Fruit fly (Drosophila melanogaster): ENCODE results near the gene CG44001.

The CG44001 gene

DNA sequence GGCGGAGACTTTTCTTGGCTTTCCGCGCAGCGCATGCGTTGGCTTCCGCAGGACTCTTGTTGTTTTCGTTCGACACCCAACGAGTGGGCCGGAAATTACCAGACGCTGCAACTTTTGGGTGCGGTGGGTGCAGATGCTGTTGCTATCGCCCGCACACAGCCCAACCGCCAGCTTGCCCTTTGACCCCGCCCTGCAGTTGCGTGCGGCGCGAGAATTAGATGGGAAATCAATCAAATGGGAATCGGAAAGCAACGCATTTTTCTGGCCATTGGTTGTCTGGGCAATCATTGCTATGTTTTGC, 37.7 kb upstream of the CG44001 start:
- TF ChIP-seq CG13204 (GFP tag; optimal IDR thresholded peaks at IDR 0.05) = no peak
- no peak for TF ChIP-seq CG32121 (GFP tag; IDR thresholded peaks at IDR 0.05)
- no peak for TF ChIP-seq Pif1A (GFP tag; optimal IDR thresholded peaks at IDR 0.05)
- no peak for TF ChIP-seq Ets98B (GFP tag; IDR thresholded peaks at IDR 0.05)
- no peak for TF ChIP-seq fd96Ca (GFP tag; IDR thresholded peaks at IDR 0.05)
- TF ChIP-seq gl (tag; optimal IDR thresholded peaks at IDR 0.05) = no peak
- TF ChIP-seq CG10348 (GFP tag; IDR thresholded peaks at IDR 0.05) = no peak
- no peak for TF ChIP-seq CG15710 (tag; optimal IDR thresholded peaks at IDR 0.05)
- no peak for TF ChIP-seq CG34367 (tag; optimal IDR thresholded peaks at IDR 0.05)
- TF ChIP-seq CG12605 (GFP tag; IDR thresholded peaks at IDR 0.05) = no peak
- TF ChIP-seq CG8301 (tag; optimal IDR thresholded peaks at IDR 0.05) = no peak
- no peak for TF ChIP-seq D1 (tag; optimal IDR thresholded peaks at IDR 0.05)
- no peak for TF ChIP-seq Pif1B (GFP tag; optimal IDR thresholded peaks at IDR 0.05)
- TF ChIP-seq rn (GFP tag; IDR thresholded peaks at IDR 0.05) = no peak
- TF ChIP-seq CG4496 (GFP tag; IDR thresholded peaks at IDR 0.05) = no peak
- no peak for TF ChIP-seq CG8159 (tag; optimal IDR thresholded peaks at IDR 0.05)

DNA sequence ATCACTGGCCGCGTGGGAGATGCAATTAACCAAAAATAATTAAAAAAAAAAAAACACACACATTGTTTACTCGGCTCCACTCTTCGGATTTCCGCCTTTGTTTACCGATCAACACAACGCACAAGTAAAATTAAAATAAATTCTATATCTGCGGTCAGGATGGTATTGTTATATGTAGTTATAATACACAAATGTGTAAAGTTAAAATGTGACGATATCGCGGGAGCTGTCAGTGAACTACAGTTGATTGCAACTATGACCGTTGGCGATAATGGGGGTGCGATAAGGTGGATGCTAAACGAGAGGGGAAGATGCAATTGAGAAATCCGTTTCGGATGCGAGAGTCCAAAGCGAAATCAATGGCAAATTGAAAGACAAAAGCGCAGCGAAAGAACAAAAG, 36.7 kb upstream of the CG44001 start:
- TF ChIP-seq Snoo (tag; optimal IDR thresholded peaks at IDR 0.05) = no peak
- no peak for TF ChIP-seq CG15710 (tag; optimal IDR thresholded peaks at IDR 0.05)
- TF ChIP-seq fd96Ca (GFP tag; IDR thresholded peaks at IDR 0.05) = no peak
- peak; percentile 47 for TF ChIP-seq EcR (GFP tag; optimal IDR thresholded peaks at IDR 0.05)

dm6 chr2L:5007256-5007655, 35.8 kb upstream of the CG44001 start:
- TF ChIP-seq fd96Ca (GFP tag; IDR thresholded peaks at IDR 0.05) (no peak), EcR (GFP tag; optimal IDR thresholded peaks at IDR 0.05) (peak; percentile 19), CG17806 (tag; optimal IDR thresholded peaks at IDR 0.05) (no peak), Ets98B (GFP tag; IDR thresholded peaks at IDR 0.05) (peak; percentile 25; the same call in 1 of the 2 replicates), CG12605 (GFP tag; IDR thresholded peaks at IDR 0.05) (no peak), CG15710 (tag; optimal IDR thresholded peaks at IDR 0.05) (no peak), CG8159 (tag; optimal IDR thresholded peaks at IDR 0.05) (peak; percentile 0), gl (tag; optimal IDR thresholded peaks at IDR 0.05) (no peak)

- TF ChIP-seq CG13204 (GFP tag; optimal IDR thresholded peaks at IDR 0.05) = no peak
- peak; percentile 44 for TF ChIP-seq EcR (GFP tag; optimal IDR thresholded peaks at IDR 0.05)
- peak; percentile 34; the same call in 1 of the 3 replicates for TF ChIP-seq CG4496 (GFP tag; IDR thresholded peaks at IDR 0.05)
- no peak for TF ChIP-seq CG15710 (tag; optimal IDR thresholded peaks at IDR 0.05)
- no peak for TF ChIP-seq CG8301 (tag; optimal IDR thresholded peaks at IDR 0.05)
- no peak for TF ChIP-seq Pif1B (GFP tag; optimal IDR thresholded peaks at IDR 0.05)
- no peak for TF ChIP-seq Snoo (tag; optimal IDR thresholded peaks at IDR 0.05)
- TF ChIP-seq fd96Ca (GFP tag; IDR thresholded peaks at IDR 0.05) = no peak
- TF ChIP-seq CG17806 (tag; optimal IDR thresholded peaks at IDR 0.05) = peak; percentile 11
- TF ChIP-seq Pif1A (GFP tag; optimal IDR thresholded peaks at IDR 0.05) = no peak
- TF ChIP-seq CG10348 (GFP tag; IDR thresholded peaks at IDR 0.05) = no peak
- no peak for TF ChIP-seq CG34367 (tag; optimal IDR thresholded peaks at IDR 0.05)
- no peak for TF ChIP-seq CG8159 (tag; optimal IDR thresholded peaks at IDR 0.05)
- no peak for TF ChIP-seq CG32121 (GFP tag; IDR thresholded peaks at IDR 0.05)
- TF ChIP-seq rn (GFP tag; IDR thresholded peaks at IDR 0.05) = no peak
- no peak for TF ChIP-seq D1 (tag; optimal IDR thresholded peaks at IDR 0.05)
- TF ChIP-seq Ets98B (GFP tag; IDR thresholded peaks at IDR 0.05) = no peak
- no peak for TF ChIP-seq gl (tag; optimal IDR thresholded peaks at IDR 0.05)
- no peak for TF ChIP-seq CG14655 (GFP tag; optimal IDR thresholded peaks at IDR 0.05)
- 0 out of 2 replicates have a peak, but pooled peaks have one; percentile 12 for TF ChIP-seq CG12605 (GFP tag; IDR thresholded peaks at IDR 0.05)
- no peak for TF ChIP-seq CG9948 (tag; optimal IDR thresholded peaks at IDR 0.05)
Observed at dm6 chr2L:5009306-5010030, 33.6 kb upstream of the CG44001 start, which contains the start of gene Rtnl1. TSS of gene Rtnl1 (minus strand) at chr2L:5009720.

DNA sequence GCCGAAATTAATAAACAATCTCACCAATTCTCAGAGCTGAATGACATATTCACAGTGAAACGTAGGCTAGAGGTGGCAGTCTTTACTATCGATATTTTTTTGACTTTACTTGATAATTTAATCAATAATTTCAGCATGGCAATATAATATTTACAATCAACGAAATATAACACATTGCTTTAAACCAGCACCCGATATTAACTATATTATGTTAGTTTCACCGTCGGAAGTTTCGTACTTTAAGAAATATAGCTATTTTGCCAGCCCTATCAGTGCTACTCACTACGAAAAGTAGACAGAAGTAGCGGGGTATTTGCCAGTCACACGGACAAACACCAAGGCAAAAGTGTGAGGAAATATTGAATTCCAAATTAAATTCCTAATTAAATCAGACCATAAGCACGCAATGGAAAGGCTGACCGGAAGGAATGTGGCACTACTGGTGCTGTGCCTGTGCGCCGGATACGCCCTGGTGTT, 32.2 kb upstream of the CG44001 start, which contains the start of the genes CG31917, Tfb5 and SelT:
CG31917 (minus strand) TSS at position 51 of the 477 bp plus-strand sequence.
Tfb5 (minus strand) TSS at position 51 of the 477 bp plus-strand sequence.
SelT (plus strand) TSS at position 139 of the 477 bp plus-strand sequence.
- no peak for TF ChIP-seq CG13204 (GFP tag; optimal IDR thresholded peaks at IDR 0.05)
- no peak for TF ChIP-seq Pif1A (GFP tag; optimal IDR thresholded peaks at IDR 0.05)
- TF ChIP-seq Snoo (tag; optimal IDR thresholded peaks at IDR 0.05) = no peak
- no peak for TF ChIP-seq fd96Ca (GFP tag; IDR thresholded peaks at IDR 0.05)
- TF ChIP-seq Ets98B (GFP tag; IDR thresholded peaks at IDR 0.05) = no peak
- peak; percentile 31 for TF ChIP-seq CG8159 (tag; optimal IDR thresholded peaks at IDR 0.05)
- TF ChIP-seq CG17806 (tag; optimal IDR thresholded peaks at IDR 0.05) = peak; percentile 13
- no peak for TF ChIP-seq Pif1B (GFP tag; optimal IDR thresholded peaks at IDR 0.05)
- peak; percentile 43 for TF ChIP-seq CG15710 (tag; optimal IDR thresholded peaks at IDR 0.05)
- no peak for TF ChIP-seq D1 (tag; optimal IDR thresholded peaks at IDR 0.05)
- TF ChIP-seq EcR (GFP tag; optimal IDR thresholded peaks at IDR 0.05) = peak; percentile 29

DNA sequence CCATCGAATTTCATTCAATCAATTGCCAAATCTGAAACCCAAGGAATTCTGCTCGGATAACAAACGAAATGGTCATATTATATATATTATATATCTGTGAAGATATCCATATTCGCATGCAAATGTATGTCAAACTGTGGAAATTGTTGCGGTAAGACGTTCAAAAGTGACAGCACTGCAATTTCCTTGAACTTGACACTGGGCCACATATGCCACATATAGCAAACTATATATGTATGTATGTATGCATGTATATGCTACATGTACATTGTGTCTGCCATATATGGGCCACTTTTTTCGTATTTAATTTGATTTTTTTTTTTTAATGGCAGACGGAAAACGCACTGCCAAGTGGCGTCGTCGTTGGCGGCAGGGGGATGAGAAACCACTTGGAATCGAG, 22.6 kb upstream of the CG44001 start:
- TF ChIP-seq EcR (GFP tag; optimal IDR thresholded peaks at IDR 0.05) (peak; percentile 20), Pif1B (GFP tag; optimal IDR thresholded peaks at IDR 0.05) (no peak), CG4496 (GFP tag; IDR thresholded peaks at IDR 0.05) (no peak), rn (GFP tag; IDR thresholded peaks at IDR 0.05) (no peak)
